Fruit fly (Drosophila melanogaster): Measurements from ENCODE around the gene EMC4.

EMC4 gene

DNA sequence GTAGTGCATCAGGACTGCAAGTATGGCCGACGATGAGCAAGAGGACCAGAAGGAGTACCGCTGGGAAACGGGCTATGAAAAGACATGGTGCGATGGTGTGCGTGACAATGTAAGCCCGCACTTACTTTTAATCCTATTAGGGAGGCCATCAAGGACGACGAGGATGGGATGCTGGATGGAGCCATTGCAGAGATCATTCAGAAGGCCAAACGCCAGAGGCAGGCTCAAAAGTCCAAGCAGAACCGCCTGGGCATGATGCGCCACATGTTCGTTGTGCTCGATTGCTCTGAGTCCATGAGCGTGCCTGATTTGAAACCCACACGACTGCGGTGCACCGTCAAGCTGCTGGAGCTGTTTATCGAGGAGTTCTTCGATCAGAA is 11.3 kb upstream of the EMC4 start:
- TF ChIP-seq CG10348 (GFP tag; IDR thresholded peaks at IDR 0.05), result no peak
- no peak for TF ChIP-seq CG9948 (tag; optimal IDR thresholded peaks at IDR 0.05)
- TF ChIP-seq Pif1B (GFP tag; optimal IDR thresholded peaks at IDR 0.05), result no peak
- no peak for TF ChIP-seq CG12605 (GFP tag; IDR thresholded peaks at IDR 0.05)
- no peak for TF ChIP-seq D1 (tag; optimal IDR thresholded peaks at IDR 0.05)
- TF ChIP-seq gl (tag; optimal IDR thresholded peaks at IDR 0.05), result no peak
- no peak for TF ChIP-seq EcR (GFP tag; optimal IDR thresholded peaks at IDR 0.05)
- no peak for TF ChIP-seq rn (GFP tag; IDR thresholded peaks at IDR 0.05)
- no peak for TF ChIP-seq fd96Ca (GFP tag; IDR thresholded peaks at IDR 0.05)
- no peak for TF ChIP-seq Snoo (tag; optimal IDR thresholded peaks at IDR 0.05)
- no peak for TF ChIP-seq Pif1A (GFP tag; optimal IDR thresholded peaks at IDR 0.05)
- TF ChIP-seq CG17806 (tag; optimal IDR thresholded peaks at IDR 0.05), result no peak

DNA sequence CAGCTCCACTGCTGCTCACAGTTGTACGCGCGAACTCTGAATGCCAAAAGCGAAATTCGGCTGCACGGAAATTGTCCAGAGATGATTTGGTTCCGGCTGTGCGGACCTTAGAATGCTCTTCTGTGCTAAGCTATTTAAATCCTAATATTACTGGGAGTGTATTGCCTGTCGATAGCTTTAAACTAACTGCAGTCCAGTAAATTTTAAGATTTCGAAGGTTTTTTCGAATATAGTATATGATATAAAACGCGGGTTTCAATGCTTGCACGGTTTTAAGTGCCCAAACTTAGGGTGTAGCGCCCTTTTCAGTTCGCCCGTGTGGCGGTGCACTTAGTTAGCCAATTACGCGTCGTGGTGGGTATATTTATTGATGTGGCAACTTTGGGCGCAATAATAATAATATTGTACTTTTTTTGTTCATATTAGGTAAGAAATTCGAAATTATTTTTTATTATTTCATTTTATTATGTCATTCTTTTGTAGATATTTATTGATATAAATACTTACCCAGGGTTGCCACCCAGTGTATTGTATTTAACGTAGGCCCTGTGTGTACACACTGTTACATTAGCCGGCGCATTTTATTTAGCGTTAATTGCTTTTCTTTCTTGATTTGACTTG is 10.8 kb upstream of the EMC4 start, which contains the start of the genes Chro and Ssl1:
Chro (minus strand) TSS at position 262 of the 621 bp plus-strand sequence.
Ssl1 (plus strand) TSS at position 367 of the 621 bp plus-strand sequence.
- TF ChIP-seq fd96Ca (GFP tag; IDR thresholded peaks at IDR 0.05) (peak; percentile 100), CG10348 (GFP tag; IDR thresholded peaks at IDR 0.05) (peak; percentile 99), D1 (tag; optimal IDR thresholded peaks at IDR 0.05) (no peak), EcR (GFP tag; optimal IDR thresholded peaks at IDR 0.05) (peak; percentile 86), CG9948 (tag; optimal IDR thresholded peaks at IDR 0.05) (peak; percentile 100), CG34367 (tag; optimal IDR thresholded peaks at IDR 0.05) (peak; percentile 100), Pif1B (GFP tag; optimal IDR thresholded peaks at IDR 0.05) (peak; percentile 100), CG17806 (tag; optimal IDR thresholded peaks at IDR 0.05) (peak; percentile 100), Ets98B (GFP tag; IDR thresholded peaks at IDR 0.05) (peak; percentile 100), CG32121 (GFP tag; IDR thresholded peaks at IDR 0.05) (peak; percentile 100), rn (GFP tag; IDR thresholded peaks at IDR 0.05) (peak; percentile 99), CG15710 (tag; optimal IDR thresholded peaks at IDR 0.05) (peak; percentile 100), CG14655 (GFP tag; optimal IDR thresholded peaks at IDR 0.05) (peak; percentile 100), Pif1A (GFP tag; optimal IDR thresholded peaks at IDR 0.05) (peak; percentile 100), gl (tag; optimal IDR thresholded peaks at IDR 0.05) (peak; percentile 99), CG4496 (GFP tag; IDR thresholded peaks at IDR 0.05) (peak; percentile 100), CG12605 (GFP tag; IDR thresholded peaks at IDR 0.05) (peak; percentile 99), CG8301 (tag; optimal IDR thresholded peaks at IDR 0.05) (peak; percentile 100), Snoo (tag; optimal IDR thresholded peaks at IDR 0.05) (peak; percentile 100), CG8159 (tag; optimal IDR thresholded peaks at IDR 0.05) (peak; percentile 100), CG13204 (GFP tag; optimal IDR thresholded peaks at IDR 0.05) (peak; percentile 98)

DNA sequence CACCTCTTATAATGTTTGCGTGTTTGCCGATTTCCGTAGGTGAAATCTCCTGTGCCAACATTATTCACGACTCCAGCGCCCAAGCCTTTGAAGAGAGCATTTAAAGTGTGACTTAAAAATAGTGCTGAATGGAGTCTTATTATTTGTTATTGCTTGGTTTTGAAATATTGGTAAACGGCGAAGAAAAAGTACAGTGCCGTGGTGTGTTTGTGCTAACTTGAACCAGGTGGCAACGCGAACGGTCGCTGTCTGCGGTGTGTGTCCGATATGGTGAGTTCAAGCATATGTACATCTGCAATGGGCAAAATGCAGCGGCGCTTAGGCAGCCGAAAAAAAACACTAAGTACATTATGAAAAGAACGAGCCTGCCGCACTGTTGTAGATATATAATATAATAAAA is 9.9 kb upstream of the EMC4 start:
- TF ChIP-seq CG10348 (GFP tag; IDR thresholded peaks at IDR 0.05), result no peak
- no peak for TF ChIP-seq Pif1B (GFP tag; optimal IDR thresholded peaks at IDR 0.05)
- no peak for TF ChIP-seq Snoo (tag; optimal IDR thresholded peaks at IDR 0.05)
- 0 out of 2 replicates have a peak, but pooled peaks have one; percentile 36 for TF ChIP-seq CG12605 (GFP tag; IDR thresholded peaks at IDR 0.05)
- no peak for TF ChIP-seq Pif1A (GFP tag; optimal IDR thresholded peaks at IDR 0.05)
- TF ChIP-seq CG15710 (tag; optimal IDR thresholded peaks at IDR 0.05), result no peak

DNA sequence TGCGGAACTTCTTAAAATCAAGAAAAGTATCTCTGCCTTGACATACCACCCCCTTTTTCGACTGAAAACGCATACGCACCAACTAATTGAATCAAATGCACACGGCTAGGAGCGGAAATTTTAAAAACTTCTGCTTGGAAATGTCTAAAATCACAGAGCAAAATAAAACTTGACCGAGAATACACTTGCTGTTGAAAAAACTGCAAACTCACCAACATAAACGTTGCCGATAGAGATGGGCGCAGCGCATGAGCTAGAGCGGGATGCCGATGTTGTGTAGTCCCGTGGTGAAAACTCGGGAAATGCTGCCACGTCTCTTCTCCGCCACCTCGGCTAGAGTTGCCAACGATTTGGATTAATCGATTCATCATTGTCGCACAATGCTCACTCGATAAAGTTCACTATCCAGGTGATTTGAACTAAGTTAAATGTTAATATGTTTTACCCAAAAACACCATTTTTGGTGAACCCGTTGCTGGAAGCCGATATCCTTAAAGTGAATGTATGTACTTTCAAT is 3.9 kb upstream of the EMC4 start, which contains the start of the genes CG11109 and Arf1:
CG11109 (plus strand) TSS at position 356 of the 517 bp plus-strand sequence.
Arf1 (minus strand) TSS at position 387 of the 517 bp plus-strand sequence.
- TF ChIP-seq EcR (GFP tag; optimal IDR thresholded peaks at IDR 0.05) (no peak), CG34367 (tag; optimal IDR thresholded peaks at IDR 0.05) (no peak), CG17806 (tag; optimal IDR thresholded peaks at IDR 0.05) (no peak), gl (tag; optimal IDR thresholded peaks at IDR 0.05) (no peak), CG10348 (GFP tag; IDR thresholded peaks at IDR 0.05) (no peak)

DNA sequence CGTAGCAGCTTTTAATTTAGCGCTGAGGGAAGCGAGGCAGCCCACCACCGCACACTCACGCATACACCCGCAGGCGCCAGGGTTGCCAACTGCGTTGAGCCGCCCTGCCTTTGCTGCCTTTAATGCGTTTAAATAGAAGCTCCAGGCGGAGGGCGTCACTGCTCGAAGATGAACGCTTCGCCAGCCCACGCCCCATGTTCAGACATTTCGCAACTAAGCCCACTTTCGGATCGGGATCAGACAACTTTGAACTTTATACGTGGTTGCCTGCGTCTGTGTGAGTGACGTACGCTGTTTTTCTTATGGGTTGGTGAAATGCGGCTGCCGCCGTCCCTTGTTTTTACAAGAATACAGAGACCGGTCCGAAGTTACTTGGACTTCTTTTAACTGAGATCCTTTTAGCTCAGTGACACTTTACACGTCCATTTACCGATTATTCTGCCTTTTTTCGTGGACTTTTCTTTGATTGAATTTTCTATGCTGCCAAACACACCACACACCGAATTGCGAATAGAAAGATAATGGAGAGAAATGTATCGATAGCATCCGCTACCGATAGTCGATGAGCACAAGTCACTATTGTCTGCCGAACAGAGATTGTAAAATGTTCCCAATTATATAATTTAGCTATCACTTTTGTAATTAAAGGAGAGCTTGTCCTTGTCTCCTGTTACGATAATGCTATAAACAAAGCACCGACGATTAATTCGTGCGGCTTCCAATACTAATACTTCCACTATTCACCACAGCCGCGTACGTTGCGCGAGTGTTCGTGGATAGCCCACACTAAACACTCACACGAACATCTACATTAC is 3.2 kb upstream of the EMC4 start:
- peak; percentile 32; the same call in 1 of the 3 replicates for TF ChIP-seq fd96Ca (GFP tag; IDR thresholded peaks at IDR 0.05)
- TF ChIP-seq CG15710 (tag; optimal IDR thresholded peaks at IDR 0.05), result no peak
- peak; percentile 53; the same call in 1 of the 2 replicates for TF ChIP-seq CG32121 (GFP tag; IDR thresholded peaks at IDR 0.05)
- peak; percentile 37; the same call in 2 of the 3 replicates for TF ChIP-seq CG4496 (GFP tag; IDR thresholded peaks at IDR 0.05)

DNA sequence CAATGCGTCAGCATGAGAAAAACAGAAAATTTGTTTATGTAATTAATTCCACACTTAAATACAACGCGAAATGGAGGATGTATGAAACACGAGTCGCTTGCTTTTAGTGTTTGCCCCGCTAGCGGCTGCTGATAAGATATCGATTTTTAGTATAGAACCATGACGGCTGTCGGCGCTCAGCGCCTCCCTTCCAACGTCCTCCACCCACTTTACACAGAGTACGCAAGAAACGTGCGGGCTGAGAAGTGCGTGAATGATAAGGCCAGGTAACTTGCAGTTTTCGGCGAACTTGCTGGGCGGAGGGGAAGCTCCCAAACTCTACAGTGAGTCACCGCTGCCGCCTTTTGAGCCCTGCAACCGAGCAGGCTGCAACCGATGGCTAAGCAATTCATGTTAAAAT is 2.3 kb upstream of the EMC4 start:
- TF ChIP-seq CG4496 (GFP tag; IDR thresholded peaks at IDR 0.05) (no peak), Pif1B (GFP tag; optimal IDR thresholded peaks at IDR 0.05) (no peak), CG17806 (tag; optimal IDR thresholded peaks at IDR 0.05) (no peak), Ets98B (GFP tag; IDR thresholded peaks at IDR 0.05) (no peak), EcR (GFP tag; optimal IDR thresholded peaks at IDR 0.05) (no peak), CG15710 (tag; optimal IDR thresholded peaks at IDR 0.05) (no peak), CG9948 (tag; optimal IDR thresholded peaks at IDR 0.05) (no peak), CG8159 (tag; optimal IDR thresholded peaks at IDR 0.05) (no peak), CG12605 (GFP tag; IDR thresholded peaks at IDR 0.05) (no peak), Snoo (tag; optimal IDR thresholded peaks at IDR 0.05) (no peak), D1 (tag; optimal IDR thresholded peaks at IDR 0.05) (no peak), rn (GFP tag; IDR thresholded peaks at IDR 0.05) (no peak), CG8301 (tag; optimal IDR thresholded peaks at IDR 0.05) (no peak), CG34367 (tag; optimal IDR thresholded peaks at IDR 0.05) (no peak), fd96Ca (GFP tag; IDR thresholded peaks at IDR 0.05) (no peak), CG14655 (GFP tag; optimal IDR thresholded peaks at IDR 0.05) (no peak), CG10348 (GFP tag; IDR thresholded peaks at IDR 0.05) (no peak), CG13204 (GFP tag; optimal IDR thresholded peaks at IDR 0.05) (no peak)
